Fruit fly (Drosophila melanogaster): Measurements from ENCODE around the gene CG2691.

- TF ChIP-seq sv (GFP tag; optimal IDR thresholded peaks at IDR 0.05) (no peak), Jra (GFP tag; optimal IDR thresholded peaks at IDR 0.05) (no peak), Dfd (GFP tag; optimal IDR thresholded peaks at IDR 0.05) (no peak)
Observed at dm6 chrX:13630290-13630900, 6.2 kb upstream of the CG2691 start.
